Worm (Caenorhabditis elegans) whole organism, L3 larva: ENCODE measurements around the gene F47G3.1.

ENCODE experiments used
- ama-1 ChIP-seq: fragments of 150-350 bp; optimal IDR thresholded peaks from 2 replicates; lab custom pipeline; 2018
- daf-12 ChIP-seq: fragments of 150-350 bp; optimal IDR thresholded peaks from 2 replicates; lab custom pipeline; 2014; ENCODE audit warnings: missing biosample characterization, missing genetic modification reagents, missing genetic modification characterization
- elt-1 ChIP-seq: fragments of 150-350 bp; optimal IDR thresholded peaks from 2 replicates; lab custom pipeline; 2014; ENCODE audit warnings: missing biosample characterization, missing genetic modification characterization
- fos-1 ChIP-seq: fragments of 150-350 bp; optimal IDR thresholded peaks from 2 replicates; lab custom pipeline; 2014; ENCODE audit warnings: missing biosample characterization, missing genetic modification characterization
- jun-1 ChIP-seq: fragments of 150-350 bp; optimal IDR thresholded peaks from 2 replicates; lab custom pipeline; 2014; ENCODE audit warnings: missing biosample characterization, missing genetic modification reagents, missing genetic modification characterization
- nhr-11 ChIP-seq: fragments of 150-350 bp; optimal IDR thresholded peaks from 2 replicates; lab custom pipeline; 2014; ENCODE audit warnings: missing biosample characterization, missing genetic modification characterization
- nhr-28 ChIP-seq: fragments of 150-350 bp; optimal IDR thresholded peaks from 2 replicates; lab custom pipeline; 2014; ENCODE audit warnings: missing biosample characterization, missing genetic modification characterization
- nhr-43 ChIP-seq: sonication (generic microtip); optimal IDR thresholded peaks from 2 replicates; lab custom pipeline; 2016; ENCODE audit warnings: mild to moderate bottlenecking, missing genetic modification characterization, missing compliant biosample characterization; ENCODE audit not compliant: poor library complexity, severe bottlenecking
- pqm-1 ChIP-seq: fragments of 150-350 bp; optimal IDR thresholded peaks from 2 replicates; lab custom pipeline; 2017; ENCODE audit warnings: missing biosample characterization, missing genetic modification characterization, inconsistent platforms
- snpc-4 ChIP-seq: fragments of 150-350 bp; optimal IDR thresholded peaks from 2 replicates; lab custom pipeline; 2014; ENCODE audit warnings: missing biosample characterization, missing genetic modification characterization
- unc-39 ChIP-seq: sonication (generic microtip); optimal IDR thresholded peaks from 4 replicates; lab custom pipeline; 2017; ENCODE audit warnings: missing biosample characterization, missing genetic modification characterization

DNA sequence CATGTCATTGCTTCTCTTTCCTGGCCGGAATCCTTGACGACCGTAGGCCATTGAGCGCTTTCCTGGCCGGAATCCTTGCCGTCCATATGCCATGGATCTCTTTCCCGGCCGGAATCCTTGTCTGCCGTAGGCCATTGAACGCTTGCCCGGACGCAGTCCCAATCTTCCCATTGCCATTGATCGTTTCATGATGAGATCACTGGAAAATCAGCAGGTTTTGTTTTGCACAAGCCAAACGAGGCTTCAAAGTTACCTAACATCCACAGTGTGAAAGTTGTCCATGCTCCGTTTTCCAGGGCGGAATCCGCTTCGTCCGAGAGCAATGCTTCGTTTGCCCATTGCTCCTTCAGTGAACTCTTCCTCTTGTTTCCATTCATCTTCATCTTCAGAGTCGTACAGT lies 41.4 kb upstream of the F47G3.1 start:
- TF ChIP-seq nhr-11 (tag; lab: Kevin White, UChicago) (no peak), ama-1 (lab: Kevin White, UChicago) (no peak), nhr-43 (tag; lab: Kevin White, UChicago) (no peak), snpc-4 (no peak), jun-1 (no peak), unc-39 (tag; lab: Kevin White, UChicago) (no peak), nhr-28 (tag; lab: Kevin White, UChicago) (no peak), fos-1 (tag; lab: Kevin White, UChicago) (no peak), elt-1 (tag; lab: Kevin White, UChicago) (no peak), daf-12 (tag; lab: Kevin White, UChicago) (no peak), pqm-1 (tag; lab: Kevin White, UChicago) (no peak)
